Worm (Caenorhabditis elegans) whole organism, mixed stage, embryonic: ENCODE data around the gene kap-1.

Source experiments
- blmp-1 ChIP-seq: fragments of 150-350 bp; optimal IDR thresholded peaks from 2 replicates; lab custom pipeline; 2014; ENCODE audit warnings: missing biosample characterization, missing genetic modification characterization
- ceh-43 ChIP-seq: fragments of 200-800 bp; sonication (Bioruptor generic); optimal IDR thresholded peaks from 2 replicates; lab custom pipeline; 2018; ENCODE audit warnings: mild to moderate bottlenecking, missing genetic modification characterization, moderate library complexity, missing compliant biosample characterization
- lin-13 ChIP-seq: fragments of 150-350 bp; optimal IDR thresholded peaks from 2 replicates; lab custom pipeline; 2014; ENCODE audit warnings: missing biosample characterization, missing genetic modification characterization
- nhr-237 ChIP-seq: fragments of 150-350 bp; optimal IDR thresholded peaks from 2 replicates; lab custom pipeline; 2014; ENCODE audit warnings: missing biosample characterization, missing genetic modification characterization
- nhr-76 ChIP-seq: sonication (generic microtip); optimal IDR thresholded peaks from 2 replicates; lab custom pipeline; 2017; ENCODE audit warnings: missing biosample characterization, missing genetic modification characterization
- pha-4 ChIP-seq: fragments of 150-350 bp; optimal IDR thresholded peaks from 2 replicates; lab custom pipeline; 2018; ENCODE audit warnings: missing biosample characterization, missing genetic modification reagents, missing genetic modification characterization
- snpc-4 ChIP-seq: fragments of 150-350 bp; optimal IDR thresholded peaks from 2 replicates; lab custom pipeline; 2014; ENCODE audit warnings: missing biosample characterization, missing genetic modification characterization
- sptf-1 ChIP-seq: sonication (generic microtip); optimal IDR thresholded peaks from 2 replicates; lab custom pipeline; 2017; ENCODE audit warnings: mild to moderate bottlenecking, missing genetic modification characterization, moderate library complexity, missing compliant biosample characterization
- unc-39 ChIP-seq: fragments of 150-350 bp; optimal IDR thresholded peaks from 2 replicates; lab custom pipeline; 2014; ENCODE audit warnings: missing biosample characterization, missing genetic modification characterization
- unc-62 ChIP-seq: fragments of 150-350 bp; optimal IDR thresholded peaks from 2 replicates; lab custom pipeline; 2014; ENCODE audit warnings: missing biosample characterization, missing genetic modification reagents, missing genetic modification characterization
- zip-8 ChIP-seq: fragments of 150-350 bp; optimal IDR thresholded peaks from 2 replicates; lab custom pipeline; 2014; ENCODE audit warnings: missing biosample characterization, missing genetic modification characterization

DNA sequence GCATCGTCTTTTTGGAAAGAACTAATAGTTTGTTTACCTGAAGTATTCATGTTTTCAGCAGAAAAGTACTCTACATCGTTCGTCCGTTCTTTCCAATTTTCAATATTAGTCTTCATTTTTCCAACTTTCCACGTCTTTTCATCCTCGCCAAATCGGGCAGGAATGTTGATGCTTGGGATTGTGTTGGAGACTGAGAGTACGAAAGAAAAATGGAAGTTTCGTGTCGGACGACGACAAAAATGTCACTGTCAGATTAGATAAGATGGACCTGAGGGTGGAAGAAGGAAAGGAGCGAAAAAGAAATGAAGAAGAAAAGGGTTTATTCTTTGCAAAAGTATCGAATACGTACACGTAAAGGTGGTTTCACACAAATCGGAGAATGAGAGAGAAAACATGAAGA lies 40.6 kb upstream of the kap-1 start:
- no peak for TF ChIP-seq nhr-237
- TF ChIP-seq unc-62 = no peak
- TF ChIP-seq pha-4 (tag; lab: Kevin White, UChicago) = no peak
- TF ChIP-seq snpc-4 (tag; lab: Kevin White, UChicago) = no peak
- no peak for TF ChIP-seq sptf-1 (tag; lab: Kevin White, UChicago)
- TF ChIP-seq unc-39 (tag; lab: Kevin White, UChicago) = no peak
- no peak for TF ChIP-seq blmp-1 (tag; lab: Kevin White, UChicago)
- no peak for TF ChIP-seq nhr-76 (tag; lab: Kevin White, UChicago)
- TF ChIP-seq zip-8 (tag; lab: Kevin White, UChicago) = no peak
- no peak for TF ChIP-seq lin-13 (tag; lab: Kevin White, UChicago)
- TF ChIP-seq ceh-43 = no peak
